Worm (Caenorhabditis elegans) whole organism, mixed stage, embryonic: ENCODE measurements around the gene cap-1.

ENCODE experiments used
- M03D4.4 ChIP-seq: sonication (generic microtip); optimal IDR thresholded peaks from 2 replicates; lab custom pipeline; 2017; ENCODE audit warnings: mild to moderate bottlenecking, missing genetic modification characterization, missing compliant biosample characterization
- bed-3 ChIP-seq: fragments of 200-800 bp; sonication (Bioruptor generic); optimal IDR thresholded peaks from 3 replicates; lab custom pipeline; 2018; ENCODE audit warnings: mild to moderate bottlenecking, missing genetic modification characterization, moderate library complexity, missing compliant biosample characterization
- blmp-1 ChIP-seq: fragments of 150-350 bp; optimal IDR thresholded peaks from 2 replicates; lab custom pipeline; 2014; ENCODE audit warnings: missing biosample characterization, missing genetic modification characterization
- ceh-39 ChIP-seq: fragments of 150-350 bp; optimal IDR thresholded peaks from 2 replicates; lab custom pipeline; 2014; ENCODE audit warnings: missing biosample characterization, missing genetic modification characterization
- ceh-43 ChIP-seq: fragments of 200-800 bp; sonication (Bioruptor generic); optimal IDR thresholded peaks from 2 replicates; lab custom pipeline; 2018; ENCODE audit warnings: mild to moderate bottlenecking, missing genetic modification characterization, moderate library complexity, missing compliant biosample characterization
- ceh-83 ChIP-seq: fragments of 200-800 bp; sonication (Bioruptor generic); optimal IDR thresholded peaks from 2 replicates; lab custom pipeline; 2018; ENCODE audit warnings: mild to moderate bottlenecking, missing genetic modification characterization, missing compliant biosample characterization
- ces-1 ChIP-seq: fragments of 150-350 bp; optimal IDR thresholded peaks from 2 replicates; lab custom pipeline; 2014; ENCODE audit warnings: missing biosample characterization, missing genetic modification reagents, missing genetic modification characterization
- cnd-1 ChIP-seq: fragments of 200-800 bp; sonication (Bioruptor generic); optimal IDR thresholded peaks from 2 replicates; lab custom pipeline; 2018; ENCODE audit warnings: mild to moderate bottlenecking, missing genetic modification characterization, missing compliant biosample characterization
- drap-1 ChIP-seq: fragments of 200-800 bp; sonication (Bioruptor generic); optimal IDR thresholded peaks from 3 replicates; lab custom pipeline; 2018; ENCODE audit warnings: mild to moderate bottlenecking, missing genetic modification characterization, missing compliant biosample characterization
- elt-1 ChIP-seq: sonication (generic microtip); optimal IDR thresholded peaks from 2 replicates; lab custom pipeline; 2017; ENCODE audit warnings: missing genetic modification characterization, mild to moderate bottlenecking, missing compliant biosample characterization, antibody characterized with exemption, moderate library complexity, borderline replicate concordance; ENCODE audit not compliant: insufficient read depth
- elt-3 ChIP-seq: fragments of 150-350 bp; optimal IDR thresholded peaks from 2 replicates; lab custom pipeline; 2014; ENCODE audit warnings: missing biosample characterization, missing genetic modification characterization
- flh-1 ChIP-seq: fragments of 200-800 bp; sonication (Bioruptor generic); optimal IDR thresholded peaks from 2 replicates; lab custom pipeline; 2018; ENCODE audit warnings: mild to moderate bottlenecking, missing genetic modification characterization, moderate library complexity, missing compliant biosample characterization
- ham-2 ChIP-seq: fragments of 200-800 bp; sonication (Bioruptor generic); optimal IDR thresholded peaks from 2 replicates; lab custom pipeline; 2018; ENCODE audit warnings: mild to moderate bottlenecking, missing genetic modification characterization, missing compliant biosample characterization
- hlh-1 ChIP-seq: fragments of 150-350 bp; optimal IDR thresholded peaks from 2 replicates; lab custom pipeline; 2014; ENCODE audit warnings: missing biosample characterization, missing genetic modification reagents, missing genetic modification characterization
- lin-13 ChIP-seq: fragments of 150-350 bp; optimal IDR thresholded peaks from 2 replicates; lab custom pipeline; 2014; ENCODE audit warnings: missing biosample characterization, missing genetic modification characterization
- lin-32 ChIP-seq: fragments of 200-800 bp; sonication (Bioruptor generic); optimal IDR thresholded peaks from 2 replicates; lab custom pipeline; 2018; ENCODE audit warnings: mild to moderate bottlenecking, missing genetic modification characterization, missing compliant biosample characterization
- lsy-2 ChIP-seq: fragments of 150-350 bp; optimal IDR thresholded peaks from 2 replicates; lab custom pipeline; 2014; ENCODE audit warnings: missing biosample characterization, missing genetic modification characterization
- mab-5 ChIP-seq: fragments of 150-350 bp; optimal IDR thresholded peaks from 2 replicates; lab custom pipeline; 2014; ENCODE audit warnings: missing biosample characterization, missing genetic modification characterization
- mep-1 ChIP-seq: fragments of 150-350 bp; optimal IDR thresholded peaks from 2 replicates; lab custom pipeline; 2017; ENCODE audit warnings: missing biosample characterization, missing genetic modification reagents, missing genetic modification characterization, inconsistent platforms
- mls-2 ChIP-seq: sonication (generic microtip); optimal IDR thresholded peaks from 2 replicates; lab custom pipeline; 2016; ENCODE audit warnings: mild to moderate bottlenecking, missing genetic modification characterization, moderate library complexity, missing compliant biosample characterization
- nhr-12 ChIP-seq: fragments of 150-350 bp; optimal IDR thresholded peaks from 2 replicates; lab custom pipeline; 2014; ENCODE audit warnings: missing biosample characterization, missing genetic modification characterization
- nhr-2 ChIP-seq: fragments of 150-350 bp; optimal IDR thresholded peaks from 2 replicates; lab custom pipeline; 2014; ENCODE audit warnings: missing biosample characterization, missing genetic modification characterization
- nhr-237 ChIP-seq: fragments of 150-350 bp; optimal IDR thresholded peaks from 2 replicates; lab custom pipeline; 2014; ENCODE audit warnings: missing biosample characterization, missing genetic modification characterization
- nhr-28 ChIP-seq: fragments of 150-350 bp; optimal IDR thresholded peaks from 2 replicates; lab custom pipeline; 2014; ENCODE audit warnings: missing biosample characterization, missing genetic modification characterization
- nhr-76 ChIP-seq: sonication (generic microtip); optimal IDR thresholded peaks from 2 replicates; lab custom pipeline; 2017; ENCODE audit warnings: missing biosample characterization, missing genetic modification characterization
- pha-4 ChIP-seq: fragments of 150-350 bp; optimal IDR thresholded peaks from 2 replicates; lab custom pipeline; 2018; ENCODE audit warnings: missing biosample characterization, missing genetic modification reagents, missing genetic modification characterization
- sem-2 ChIP-seq: fragments of 200-800 bp; sonication (Bioruptor generic); optimal IDR thresholded peaks from 2 replicates; lab custom pipeline; 2018; ENCODE audit warnings: mild to moderate bottlenecking, missing genetic modification characterization, missing compliant biosample characterization
- snpc-4 ChIP-seq: fragments of 150-350 bp; optimal IDR thresholded peaks from 2 replicates; lab custom pipeline; 2014; ENCODE audit warnings: missing biosample characterization, missing genetic modification characterization
- sptf-1 ChIP-seq: sonication (generic microtip); optimal IDR thresholded peaks from 2 replicates; lab custom pipeline; 2017; ENCODE audit warnings: mild to moderate bottlenecking, missing genetic modification characterization, moderate library complexity, missing compliant biosample characterization
- tbx-8 ChIP-seq: fragments of 200-800 bp; sonication (Bioruptor generic); optimal IDR thresholded peaks from 2 replicates; lab custom pipeline; 2018; ENCODE audit warnings: mild to moderate bottlenecking, missing genetic modification characterization, moderate library complexity, missing compliant biosample characterization
- unc-120 ChIP-seq: sonication (generic microtip); optimal IDR thresholded peaks from 2 replicates; lab custom pipeline; 2017; ENCODE audit warnings: missing genetic modification characterization, missing compliant biosample characterization; ENCODE audit not compliant: poor library complexity, severe bottlenecking
- unc-39 ChIP-seq: fragments of 150-350 bp; optimal IDR thresholded peaks from 2 replicates; lab custom pipeline; 2014; ENCODE audit warnings: missing biosample characterization, missing genetic modification characterization
- unc-62 ChIP-seq: fragments of 150-350 bp; optimal IDR thresholded peaks from 2 replicates; lab custom pipeline; 2014; ENCODE audit warnings: missing biosample characterization, missing genetic modification reagents, missing genetic modification characterization
- zip-8 ChIP-seq: fragments of 150-350 bp; optimal IDR thresholded peaks from 2 replicates; lab custom pipeline; 2014; ENCODE audit warnings: missing biosample characterization, missing genetic modification characterization
- ztf-11 ChIP-seq: fragments of 150-350 bp; optimal IDR thresholded peaks from 2 replicates; lab custom pipeline; 2014; ENCODE audit warnings: missing biosample characterization, missing genetic modification characterization

The cap-1 gene

ce11 chrIV:7242220-7242789, 12.3 kb upstream of the cap-1 start, which contains the start of gene gstk-2:
Gene gstk-2 (minus strand): TSS chrIV:7242270.
- TF ChIP-seq unc-62 (GFP tag; lab: Kevin White, UChicago) (no peak), hlh-1 (tag; lab: Kevin White, UChicago) (peak; percentile 35), ceh-83 (GFP tag; lab: Kevin White, UChicago) (no peak)

ce11 chrIV:7240564-7240963, 10.5 kb upstream of the cap-1 start:
- TF ChIP-seq ceh-83 (GFP tag; lab: Kevin White, UChicago) (peak; percentile 36), hlh-1 (tag; lab: Kevin White, UChicago) (no peak)

- TF ChIP-seq bed-3 (GFP tag; lab: Kevin White, UChicago) (no peak), mab-5 (tag; lab: Kevin White, UChicago) (no peak)
Observed at ce11 chrIV:7237668-7238214, 7.7 kb upstream of the cap-1 start, which contains the start of gene elo-3. Gene elo-3 (plus strand): TSS chrIV:7237718.

ce11 chrIV:7236248-7236772, 6.3 kb upstream of the cap-1 start:
- TF ChIP-seq drap-1 (GFP tag; lab: Kevin White, UChicago) (no peak), zip-8 (tag; lab: Kevin White, UChicago) (peak; percentile 86), bed-3 (GFP tag; lab: Kevin White, UChicago) (no peak), flh-1 (no peak), nhr-76 (no peak), nhr-2 (no peak)
- TF ChIP-seq, all 35 proteins: peak for 1

- TF ChIP-seq mab-5 (tag; lab: Kevin White, UChicago) (no peak), unc-120 (peak; percentile 83), lin-13 (tag; lab: Kevin White, UChicago) (no peak), cnd-1 (tag; lab: Kevin White, UChicago) (peak; percentile 57), blmp-1 (no peak), hlh-1 (tag; lab: Kevin White, UChicago) (peak; percentile 58), mls-2 (tag; lab: Kevin White, UChicago) (peak; percentile 40), elt-3 (tag; lab: Kevin White, UChicago) (no peak), snpc-4 (tag; lab: Kevin White, UChicago) (no peak), sptf-1 (tag; lab: Kevin White, UChicago) (no peak), nhr-12 (tag; lab: Kevin White, UChicago) (no peak), zip-8 (tag; lab: Kevin White, UChicago) (peak; percentile 3), unc-39 (tag; lab: Kevin White, UChicago) (no peak), flh-1 (no peak), nhr-28 (tag; lab: Kevin White, UChicago) (no peak), pha-4 (no peak), nhr-76 (no peak), bed-3 (GFP tag; lab: Kevin White, UChicago) (no peak), ztf-11 (tag; lab: Kevin White, UChicago) (peak; percentile 5), ceh-39 (tag; lab: Kevin White, UChicago) (no peak), nhr-2 (peak; percentile 96), unc-62 (GFP tag; lab: Kevin White, UChicago) (peak; percentile 64), nhr-237 (peak; percentile 50), ceh-43 (GFP tag; lab: Kevin White, UChicago) (no peak), sem-2 (GFP tag; lab: Kevin White, UChicago) (no peak), mep-1 (tag; lab: Kevin White, UChicago) (peak; percentile 6), drap-1 (GFP tag; lab: Kevin White, UChicago) (peak; percentile 18), tbx-8 (GFP tag; lab: Kevin White, UChicago) (no peak), ham-2 (GFP tag; lab: Kevin White, UChicago) (peak; percentile 92), M03D4.4 (tag; lab: Kevin White, UChicago) (peak; percentile 33), lin-32 (GFP tag; lab: Kevin White, UChicago) (peak; percentile 7), elt-1 (peak; percentile 7), ceh-83 (GFP tag; lab: Kevin White, UChicago) (no peak), ces-1 (GFP tag; lab: Kevin White, UChicago) (peak; percentile 17), lsy-2 (peak; percentile 14)
Observed at ce11 chrIV:7235382-7235917, 5.4 kb upstream of the cap-1 start.
